Worm (Caenorhabditis elegans): ENCODE measurements around the gene lgc-30.

The lgc-30 gene

DNA sequence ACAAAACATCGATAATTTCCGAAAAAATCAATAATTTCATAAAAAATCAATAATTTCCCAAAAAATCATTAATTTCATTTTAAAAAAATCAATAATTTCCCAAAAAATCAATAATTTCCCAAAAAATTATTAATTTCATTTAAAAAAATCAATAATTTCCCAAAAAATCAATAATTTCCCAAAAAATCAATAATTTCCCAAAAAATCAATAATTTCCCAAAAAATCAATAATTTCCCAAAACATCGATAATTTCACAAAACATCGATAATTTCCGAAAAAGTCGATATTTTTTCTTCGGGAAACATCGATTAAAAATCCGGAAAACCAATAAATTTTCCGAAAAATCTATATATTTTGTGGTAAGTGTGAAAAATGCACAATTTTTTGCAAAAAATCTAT is 53.6 kb downstream of the lgc-30 start:
- peak; percentile 97 for TF ChIP-seq T22C8.4 (GFP tag; IDR thresholded peaks at IDR 0.05)

ce11 chrIV:983558-983957 is 58.9 kb downstream of the lgc-30 start:
- no peak for TF ChIP-seq med-1 (GFP tag; optimal IDR thresholded peaks at IDR 0.05; ENCODE audit: insufficient read depth)
- peak; percentile 98 for TF ChIP-seq T22C8.4 (GFP tag; IDR thresholded peaks at IDR 0.05)
